Worm (Caenorhabditis elegans) whole organism, late embryonic: ENCODE measurements around the gene mrps-18B.

ENCODE experiments used
- T23F11.4 ChIP-seq: fragments of 200-800 bp; sonication (Bioruptor generic); optimal IDR thresholded peaks from 2 replicates; lab custom pipeline; 2018; ENCODE audit warnings: mild to moderate bottlenecking, missing genetic modification characterization, missing compliant biosample characterization
- Y22D7AL.16 ChIP-seq: sonication (generic microtip); optimal IDR thresholded peaks from 2 replicates; lab custom pipeline; 2016; ENCODE audit warnings: missing genetic modification characterization, missing compliant biosample characterization
- ceh-18 ChIP-seq: sonication (generic microtip); optimal IDR thresholded peaks from 2 replicates; lab custom pipeline; 2016; ENCODE audit warnings: missing genetic modification characterization, missing compliant biosample characterization
- ceh-34 ChIP-seq: sonication (generic microtip); optimal IDR thresholded peaks from 2 replicates; lab custom pipeline; 2016; ENCODE audit warnings: mild to moderate bottlenecking, missing genetic modification characterization, missing compliant biosample characterization
- ceh-48 ChIP-seq: sonication (generic microtip); optimal IDR thresholded peaks from 2 replicates; lab custom pipeline; 2016; ENCODE audit warnings: missing genetic modification characterization, inconsistent platforms, missing compliant biosample characterization
- ceh-9 ChIP-seq: sonication (generic microtip); optimal IDR thresholded peaks from 2 replicates; lab custom pipeline; 2016; ENCODE audit warnings: mild to moderate bottlenecking, missing genetic modification characterization, inconsistent platforms, missing compliant biosample characterization
- dve-1 ChIP-seq: sonication (generic microtip); optimal IDR thresholded peaks from 2 replicates; lab custom pipeline; 2017; ENCODE audit warnings: antibody characterized with exemption, mild to moderate bottlenecking, missing genetic modification characterization, missing compliant biosample characterization
- elt-4 ChIP-seq: sonication (generic microtip); optimal IDR thresholded peaks from 2 replicates; lab custom pipeline; 2016; ENCODE audit warnings: missing genetic modification characterization, missing compliant biosample characterization
- fkh-10 ChIP-seq: fragments of 150-350 bp; optimal IDR thresholded peaks from 2 replicates; lab custom pipeline; 2014; ENCODE audit warnings: missing biosample characterization, missing genetic modification reagents, missing genetic modification characterization
- hlh-15 ChIP-seq: sonication (generic microtip); optimal IDR thresholded peaks from 2 replicates; lab custom pipeline; 2016; ENCODE audit warnings: missing genetic modification characterization, missing compliant biosample characterization
- nhr-11 ChIP-seq: fragments of 150-350 bp; optimal IDR thresholded peaks from 2 replicates; lab custom pipeline; 2014; ENCODE audit warnings: missing biosample characterization, missing genetic modification characterization
- pat-9 ChIP-seq: fragments of 200-800 bp; sonication (Bioruptor generic); optimal IDR thresholded peaks from 2 replicates; lab custom pipeline; 2018; ENCODE audit warnings: mild to moderate bottlenecking, missing genetic modification characterization, moderate library complexity, missing compliant biosample characterization
- unc-42 ChIP-seq: sonication (generic microtip); optimal IDR thresholded peaks from 2 replicates; lab custom pipeline; 2016; ENCODE audit warnings: missing genotype, missing genetic modification characterization, missing compliant biosample characterization
- unc-55 ChIP-seq: sonication (generic microtip); optimal IDR thresholded peaks from 2 replicates; lab custom pipeline; 2017; ENCODE audit warnings: missing biosample characterization, missing genetic modification reagents, missing genetic modification characterization

Gene mrps-18B

DNA sequence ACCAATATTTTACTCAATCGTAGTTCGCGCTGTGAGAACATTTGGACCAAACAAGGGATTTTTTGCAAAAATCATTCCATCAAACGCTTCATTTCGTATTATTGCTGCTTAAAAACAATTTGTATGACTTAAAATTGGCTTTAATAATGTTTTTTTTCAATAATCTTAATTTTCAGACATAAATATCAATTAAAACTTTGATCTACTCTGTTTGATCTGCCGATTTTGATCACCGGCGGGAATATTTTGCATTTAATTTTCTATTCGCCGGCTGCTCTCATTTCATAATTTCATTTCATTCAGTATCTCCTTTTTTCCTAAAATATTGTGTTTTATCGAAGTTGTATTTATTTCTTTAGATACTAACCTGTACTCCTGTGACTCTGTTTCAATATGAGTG is 49.7 kb downstream of the mrps-18B start, which contains the start of gene puf-5:
TSS of gene puf-5 (plus strand) at position 358 of the 400 bp plus-strand sequence.
- no peak for TF ChIP-seq nhr-11 (tag; lab: Kevin White, UChicago)
- no peak for TF ChIP-seq ceh-9 (tag; lab: Kevin White, UChicago)
- no peak for TF ChIP-seq dve-1
- no peak for TF ChIP-seq unc-42 (tag; lab: Kevin White, UChicago)
- TF ChIP-seq fkh-10 (GFP tag; lab: Kevin White, UChicago) = no peak
- TF ChIP-seq Y22D7AL.16 = no peak
- no peak for TF ChIP-seq elt-4 (tag; lab: Kevin White, UChicago)
- no peak for TF ChIP-seq unc-55 (GFP tag; lab: Kevin White, UChicago)
- no peak for TF ChIP-seq ceh-48 (tag; lab: Kevin White, UChicago)
- TF ChIP-seq ceh-34 (tag; lab: Kevin White, UChicago) = no peak
- no peak for TF ChIP-seq ceh-18 (tag; lab: Kevin White, UChicago)
- no peak for TF ChIP-seq pat-9 (tag; lab: Kevin White, UChicago)
- no peak for TF ChIP-seq hlh-15 (tag; lab: Kevin White, UChicago)
- TF ChIP-seq T23F11.4 = no peak
